Worm (Caenorhabditis elegans) whole organism, midembryonic: ENCODE measurements around the gene F45H10.2.

Experiments
- T22C8.4 ChIP-seq: fragments of 200-800 bp; sonication (Bioruptor generic); IDR thresholded peaks from 2 replicates; pipeline ENCODE4 v1.3.6; 2022; ENCODE audit warnings: missing genetic modification characterization, missing compliant biosample characterization
- flt-1 ChIP-seq: fragments of 200-800 bp; sonication (Bioruptor generic); IDR thresholded peaks from 2 replicates; pipeline ENCODE4 v1.3.6; 2022; ENCODE audit warnings: missing genetic modification characterization, missing compliant biosample characterization
- med-1 ChIP-seq: sonication (generic microtip); optimal IDR thresholded peaks from 2 replicates; lab custom pipeline; 2017; ENCODE audit warnings: missing genetic modification characterization, mild to moderate bottlenecking, missing compliant biosample characterization, antibody characterized with exemption, missing genetic modification reagents; ENCODE audit not compliant: insufficient read depth
- tab-1 ChIP-seq: fragments of 200-800 bp; sonication (Bioruptor generic); IDR thresholded peaks from 2 replicates; pipeline ENCODE4 v1.3.6; 2022; ENCODE audit warnings: missing genetic modification characterization, missing compliant biosample characterization

DNA sequence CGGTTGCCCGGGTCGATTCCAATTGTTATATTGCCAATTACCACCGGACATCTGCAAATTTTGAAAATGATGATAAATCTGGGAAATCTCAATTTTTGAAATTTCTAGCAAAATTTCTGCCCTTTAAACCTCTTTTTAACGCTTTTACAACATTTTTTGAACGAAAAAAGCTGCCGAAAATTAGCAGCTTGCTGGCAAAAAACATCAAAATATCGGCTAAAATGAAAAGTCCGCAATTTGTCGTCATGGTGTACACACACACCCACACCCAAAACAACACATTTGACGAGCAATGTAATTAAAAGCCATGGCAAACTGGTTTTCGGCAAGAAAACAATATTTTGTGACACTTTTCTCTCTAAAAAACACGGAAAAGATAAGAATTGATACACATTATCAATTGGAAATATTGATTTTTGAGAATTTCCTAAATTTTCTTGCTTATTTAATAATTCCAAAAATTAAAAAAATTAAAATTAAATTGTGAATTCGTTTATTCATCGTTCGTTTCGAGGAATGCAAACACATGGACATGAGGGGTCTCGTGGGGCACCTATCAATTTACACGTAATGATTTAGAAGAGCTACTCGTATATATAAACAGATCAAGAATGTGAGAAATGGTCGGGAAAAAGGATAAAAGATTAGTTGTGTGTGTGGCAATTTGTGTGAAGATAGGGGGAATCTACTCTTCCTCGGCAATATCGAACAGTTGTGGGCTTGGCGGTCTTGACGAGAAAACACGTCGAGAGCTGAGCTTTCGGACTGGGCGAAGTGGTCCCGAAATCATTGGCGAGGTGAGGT lies 32.1 kb downstream of the F45H10.2 start, which contains the start of gene pqn-27:
- TF ChIP-seq T22C8.4 (GFP tag; lab: Robert Waterston, UW) (no peak), tab-1 (GFP tag; lab: Robert Waterston, UW) (no peak), med-1 (GFP tag; lab: Kevin White, UChicago) (no peak), flt-1 (GFP tag; lab: Robert Waterston, UW) (0 out of 2 replicates have a peak, but pooled peaks have one; percentile 6)
